Worm (Caenorhabditis elegans): ENCODE measurements around the gene Y25C1A.13.

DNA sequence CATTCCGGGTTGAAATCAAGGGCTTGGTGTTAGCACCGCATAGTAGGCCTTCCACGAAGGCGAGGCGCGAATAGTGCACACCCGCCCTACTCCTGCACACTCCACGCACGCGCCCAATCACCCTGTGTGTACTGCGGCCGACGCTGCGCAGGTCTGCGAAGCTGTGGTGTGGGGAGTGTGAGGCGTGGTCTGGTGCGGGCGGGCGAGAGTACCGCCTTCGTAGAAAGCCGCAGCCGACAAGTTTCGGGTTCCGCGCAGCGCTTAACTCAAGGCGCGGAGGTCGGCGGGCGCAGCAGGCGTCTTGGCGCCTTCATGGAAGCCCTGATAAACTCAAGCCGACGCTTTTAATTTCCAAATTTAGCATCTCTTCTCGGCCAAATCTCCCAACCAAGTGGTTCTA lies 2.9 kb downstream of the Y25C1A.13 start:
- TF ChIP-seq lin-39 (tag; optimal IDR thresholded peaks at IDR 0.05): no peak
- TF ChIP-seq lsy-2 (tag; optimal IDR thresholded peaks at IDR 0.05): no peak
- no peak for TF ChIP-seq unc-62 (GFP tag; optimal IDR thresholded peaks at IDR 0.05)
- TF ChIP-seq ama-1 (optimal IDR thresholded peaks at IDR 0.05): no peak
- TF ChIP-seq snpc-4 (tag; optimal IDR thresholded peaks at IDR 0.05): no peak
- TF ChIP-seq mab-9 (GFP tag; IDR thresholded peaks at IDR 0.05): no peak
- TF ChIP-seq hpl-2 (GFP tag; optimal IDR thresholded peaks at IDR 0.05): no peak

Data from whole organism, L1 larva.